Fruit fly (Drosophila melanogaster) S2 (cell line): Measurements from ENCODE around the gene CG5892.
A peak's percentile ranks its signal among the peaks of the same experiment; 100 is the strongest.

Experiments
- CG8478 ChIP-seq: fragments of >200 bp; optimal IDR thresholded peaks from 2 replicates; lab custom pipeline; 2018
- CTCF ChIP-seq, 2 experiments: fragments of >200 bp; optimal IDR thresholded peaks; 2 replicates each; lab custom pipeline; 2018

- no peak for TF ChIP-seq CG8478
- peak; percentile 64 for TF ChIP-seq CTCF (optimal IDR thresholded peaks at IDR 0.05; lab: Kevin White, UChicago)
These were observed 10.1 kb downstream of the CG5892 start for dm6 chr3R:21252478-21252877.
